Worm (Caenorhabditis elegans) whole organism, L4 larva: ENCODE measurements around the gene memo-1.

Experiments
- ceh-28 ChIP-seq: fragments of 150-350 bp; optimal IDR thresholded peaks from 2 replicates; lab custom pipeline; 2014; ENCODE audit warnings: missing biosample characterization, missing genetic modification reagents, missing genetic modification characterization
- lim-7 ChIP-seq: fragments of 200-800 bp; sonication (Bioruptor generic); IDR thresholded peaks from 2 replicates; pipeline ENCODE4 v1.3.6; 2022; ENCODE audit warnings: missing genetic modification characterization, missing compliant biosample characterization
- nhr-10 ChIP-seq: fragments of 150-350 bp; optimal IDR thresholded peaks from 2 replicates; lab custom pipeline; 2014; ENCODE audit warnings: missing biosample characterization, missing genetic modification characterization
- nhr-111 ChIP-seq: fragments of 200-800 bp; sonication (Bioruptor generic); optimal IDR thresholded peaks from 2 replicates; lab custom pipeline; 2018; ENCODE audit warnings: mild to moderate bottlenecking, missing genetic modification characterization, missing compliant biosample characterization
- nhr-237 ChIP-seq: sonication (generic microtip); optimal IDR thresholded peaks from 2 replicates; lab custom pipeline; 2017; ENCODE audit warnings: missing biosample characterization, missing genetic modification characterization
- nhr-28 ChIP-seq: fragments of 150-350 bp; optimal IDR thresholded peaks from 2 replicates; lab custom pipeline; 2014; ENCODE audit warnings: missing biosample characterization, missing genetic modification characterization
- nhr-76 ChIP-seq: fragments of 150-350 bp; optimal IDR thresholded peaks from 2 replicates; lab custom pipeline; 2014; ENCODE audit warnings: missing biosample characterization, missing genetic modification characterization
- pqm-1 ChIP-seq: sonication (generic microtip); optimal IDR thresholded peaks from 2 replicates; lab custom pipeline; 2017; ENCODE audit warnings: missing biosample characterization, missing genetic modification characterization
- spr-1 ChIP-seq: sonication (generic microtip); optimal IDR thresholded peaks from 2 replicates; lab custom pipeline; 2016; ENCODE audit warnings: mild to moderate bottlenecking, missing genetic modification characterization, missing compliant biosample characterization
- unc-130 ChIP-seq: sonication (generic microtip); optimal IDR thresholded peaks from 2 replicates; lab custom pipeline; 2016; ENCODE audit warnings: missing genetic modification reagents, missing genetic modification characterization, missing compliant biosample characterization

ce11 chrV:7847687-7848086 is 716 bp upstream of the memo-1 start:
- TF ChIP-seq nhr-28 (tag; lab: Kevin White, UChicago) (no peak), pqm-1 (no peak), spr-1 (no peak), lim-7 (no peak), unc-130 (GFP tag; lab: Kevin White, UChicago) (no peak), nhr-76 (tag; lab: Kevin White, UChicago) (no peak), nhr-10 (no peak), nhr-111 (GFP tag; lab: Kevin White, UChicago) (no peak), ceh-28 (tag; lab: Kevin White, UChicago) (no peak), nhr-237 (tag; lab: Kevin White, UChicago) (no peak)
